Worm (Caenorhabditis elegans) whole organism, young adult: ENCODE results near the gene kvs-1.

ENCODE experiments used
- B0019.2 ChIP-seq: fragments of 200-800 bp; sonication (Bioruptor generic); conservative IDR thresholded peaks from 2 replicates; pipeline ENCODE4 v1.3.6; 2022; ENCODE audit warnings: missing genetic modification reagents, missing genetic modification characterization, missing compliant biosample characterization
- B0035.1 ChIP-seq: sonication (generic microtip); optimal IDR thresholded peaks from 2 replicates; lab custom pipeline; 2016; ENCODE audit warnings: missing genetic modification characterization, mild to moderate bottlenecking, missing compliant biosample characterization, missing genotype, missing genetic modification reagents
- C17E4.6 ChIP-seq: fragments of 200-800 bp; sonication (Bioruptor generic); IDR thresholded peaks from 2 replicates; pipeline ENCODE4 v1.3.6; 2022; ENCODE audit warnings: missing genetic modification reagents, missing genetic modification characterization, missing compliant biosample characterization
- Y56A3A.18 ChIP-seq: fragments of 200-800 bp; sonication (Bioruptor generic); IDR thresholded peaks from 2 replicates; pipeline ENCODE4 v1.3.6; 2022; ENCODE audit warnings: missing genetic modification reagents, missing genetic modification characterization, missing compliant biosample characterization
- ama-1 ChIP-seq, 3 experiments: fragments of 150-350 bp in 1 of 3; sonication (generic microtip) in 2 of 3; optimal IDR thresholded peaks; 2 replicates each; lab custom pipeline; 2014 to 2018; ENCODE audit warnings: missing biosample characterization in 2 of 3, missing genetic modification characterization in 2 of 3, missing genetic modification reagents in 2 of 3
- lag-1 ChIP-seq: fragments of 200-800 bp; sonication (Bioruptor generic); IDR thresholded peaks from 2 replicates; pipeline ENCODE4 v1.3.6; 2022; ENCODE audit warnings: missing genetic modification reagents, missing genetic modification characterization, missing compliant biosample characterization
- madf-8 ChIP-seq: fragments of 200-800 bp; sonication (Bioruptor generic); conservative IDR thresholded peaks from 2 replicates; pipeline ENCODE4 v1.3.6; 2022; ENCODE audit warnings: missing genetic modification reagents, missing genetic modification characterization, missing compliant biosample characterization
- rpc-1 ChIP-seq, 2 experiments: fragments of 150-350 bp in 1 of 2; sonication (generic microtip) in 1 of 2; optimal IDR thresholded peaks; 2 replicates each; lab custom pipeline; 2014 to 2018; ENCODE audit warnings: missing biosample characterization in 1 of 2, missing genetic modification characterization in 1 of 2, missing genetic modification reagents in 1 of 2, missing genotype in 1 of 2
- sdz-38 ChIP-seq: sonication (generic microtip); optimal IDR thresholded peaks from 2 replicates; lab custom pipeline; 2016; ENCODE audit warnings: missing genotype, missing genetic modification characterization, missing compliant biosample characterization
- sea-2 ChIP-seq: fragments of 200-800 bp; sonication (Bioruptor generic); IDR thresholded peaks from 2 replicates; pipeline ENCODE4 v1.3.6; 2022; ENCODE audit warnings: missing genetic modification characterization, missing compliant biosample characterization
- snpc-4 ChIP-seq, 5 experiments: fragments of 150-350 bp in 1 of 5; sonication (generic microtip) in 4 of 5; optimal IDR thresholded peaks; 2 replicates each; lab custom pipeline; 2014 to 2018; ENCODE audit warnings: missing genetic modification characterization in 5 of 5, missing biosample characterization in 3 of 5, antibody characterized with exemption in 2 of 5, mild to moderate bottlenecking in 2 of 5, missing compliant biosample characterization in 2 of 5, missing genotype in 2 of 5, moderate library complexity in 2 of 5, missing genetic modification reagents in 1 of 5
- unc-62 ChIP-seq: fragments of 150-350 bp; optimal IDR thresholded peaks from 2 replicates; lab custom pipeline; 2014; ENCODE audit warnings: missing biosample characterization, missing genetic modification reagents, missing genetic modification characterization
- ztf-22 ChIP-seq: fragments of 200-800 bp; sonication (Bioruptor generic); optimal IDR thresholded peaks from 2 replicates; lab custom pipeline; 2018; ENCODE audit warnings: mild to moderate bottlenecking, missing genetic modification characterization, moderate library complexity, missing compliant biosample characterization

- TF ChIP-seq Y56A3A.18 (no peak), rpc-1 (optimal IDR thresholded peaks at IDR 0.05; lab: Kevin White, UChicago) (no peak), rpc-1 (tag; optimal IDR thresholded peaks at IDR 0.05; lab: Kevin White, UChicago) (no peak), lag-1 (GFP tag; lab: Robert Waterston, UW) (no peak), B0035.1 (tag; lab: Kevin White, UChicago) (no peak), B0019.2 (no peak), snpc-4 (GFP tag; optimal IDR thresholded peaks at IDR 0.05; lab: Kevin White, UChicago) (no peak), snpc-4 (tag; optimal IDR thresholded peaks at IDR 0.05; lab: Kevin White, UChicago) (no peak), C17E4.6 (GFP tag; lab: Robert Waterston, UW) (no peak), ama-1 (optimal IDR thresholded peaks at IDR 0.05; lab: Kevin White, UChicago) (no peak), ama-1 (GFP tag; optimal IDR thresholded peaks at IDR 0.05; lab: Kevin White, UChicago) (no peak), sea-2 (GFP tag; lab: Robert Waterston, UW) (no peak), madf-8 (GFP tag; lab: Robert Waterston, UW) (no peak), ztf-22 (GFP tag; lab: Kevin White, UChicago) (no peak), unc-62 (GFP tag; lab: Kevin White, UChicago) (no peak), sdz-38 (tag; lab: Kevin White, UChicago) (no peak)
These were observed 51.4 kb downstream of the kvs-1 start for ce11 chrX:7655469-7656003.
